Worm (Caenorhabditis elegans): Measurements from ENCODE around the gene F11A5.17.

F11A5.17 gene

DNA sequence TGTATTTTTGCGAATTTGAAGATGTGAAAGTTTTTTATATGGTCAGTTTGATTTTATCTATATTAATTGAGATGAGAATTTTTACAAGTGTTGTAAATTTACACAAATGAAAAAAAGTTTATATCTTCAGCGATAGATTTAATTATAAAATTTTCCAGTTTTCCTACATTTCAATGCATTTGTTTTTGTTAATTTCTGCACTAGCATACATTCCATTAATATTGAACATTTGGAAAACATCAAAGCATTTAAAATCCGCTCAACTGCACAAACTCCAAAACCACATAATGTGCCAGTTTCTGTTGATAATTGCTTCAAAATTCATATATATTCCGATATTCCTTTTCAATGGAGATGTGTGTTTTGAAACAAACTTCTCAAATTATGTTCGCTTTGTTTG lies 18.9 kb upstream of the F11A5.17 start, which contains the start of gene srh-277:
TSS of gene srh-277 (plus strand) at position 301 of the 400 bp plus-strand sequence.
- TF ChIP-seq pax-1 (tag; optimal IDR thresholded peaks at IDR 0.05) (no peak), ceh-22 (tag; optimal IDR thresholded peaks at IDR 0.05) (no peak), K02D7.2 (tag; optimal IDR thresholded peaks at IDR 0.05) (no peak), ceh-2 (tag; optimal IDR thresholded peaks at IDR 0.05) (no peak), pha-4 (tag; optimal IDR thresholded peaks at IDR 0.05) (no peak), unc-86 (tag; optimal IDR thresholded peaks at IDR 0.05) (no peak), hlh-8 (tag; optimal IDR thresholded peaks at IDR 0.05) (no peak), pat-9 (tag; optimal IDR thresholded peaks at IDR 0.05) (no peak), dve-1 (tag; optimal IDR thresholded peaks at IDR 0.05) (no peak), ceh-45 (GFP tag; IDR thresholded peaks at IDR 0.05) (no peak), T23F11.4 (GFP tag; optimal IDR thresholded peaks at IDR 0.05) (no peak), mec-3 (tag; optimal IDR thresholded peaks at IDR 0.05; ENCODE audit: borderline replicate concordance) (no peak), C08G9.2 (tag; optimal IDR thresholded peaks at IDR 0.05) (no peak), fkh-10 (GFP tag; optimal IDR thresholded peaks at IDR 0.05) (no peak), ceh-24 (tag; optimal IDR thresholded peaks at IDR 0.05) (no peak), sdc-2 (tag; optimal IDR thresholded peaks at IDR 0.05) (no peak), pqm-1 (tag; optimal IDR thresholded peaks at IDR 0.05) (no peak), pros-1 (tag; optimal IDR thresholded peaks at IDR 0.05) (no peak), odd-2 (tag; optimal IDR thresholded peaks at IDR 0.05) (no peak), Y22D7AL.16 (tag; optimal IDR thresholded peaks at IDR 0.05) (no peak)

DNA sequence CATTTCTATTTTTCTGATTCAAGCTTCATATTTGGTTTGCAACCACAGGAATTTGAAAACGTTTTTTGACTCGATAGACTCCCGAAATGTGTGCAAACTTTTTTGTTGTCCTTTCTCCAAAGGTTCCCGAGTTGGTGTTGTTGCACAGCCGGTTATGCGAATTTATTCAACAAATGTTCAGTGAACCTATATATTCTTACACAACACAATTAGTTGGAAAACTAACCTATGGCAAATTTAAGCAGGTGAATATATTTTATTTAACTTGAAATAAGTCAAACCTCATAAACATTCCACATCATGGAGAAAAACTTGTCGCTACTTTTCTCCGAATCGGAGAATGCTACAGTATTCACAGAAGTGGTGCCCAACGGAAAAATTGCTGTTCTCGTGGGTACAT lies 18.5 kb upstream of the F11A5.17 start, which contains the start of gene srz-14:
TSS of gene srz-14 (plus strand) at position 301 of the 400 bp plus-strand sequence.
- TF ChIP-seq pha-2 (tag; optimal IDR thresholded peaks at IDR 0.05) (no peak), unc-86 (tag; optimal IDR thresholded peaks at IDR 0.05) (no peak), C08G9.2 (tag; optimal IDR thresholded peaks at IDR 0.05) (no peak), sdc-2 (tag; optimal IDR thresholded peaks at IDR 0.05) (no peak), syd-9 (tag; optimal IDR thresholded peaks at IDR 0.05) (no peak), fkh-6 (tag; optimal IDR thresholded peaks at IDR 0.05) (no peak), dve-1 (tag; optimal IDR thresholded peaks at IDR 0.05) (no peak), pros-1 (tag; optimal IDR thresholded peaks at IDR 0.05) (no peak), hlh-13 (GFP tag; optimal IDR thresholded peaks at IDR 0.05) (no peak), tbx-2 (tag; optimal IDR thresholded peaks at IDR 0.05) (no peak), ceh-18 (tag; optimal IDR thresholded peaks at IDR 0.05) (no peak), nfya-1 (tag; optimal IDR thresholded peaks at IDR 0.05) (no peak), unc-3 (GFP tag; conservative IDR thresholded peaks at IDR 0.05) (no peak), unc-3 (tag; optimal IDR thresholded peaks at IDR 0.05) (no peak), hlh-15 (tag; optimal IDR thresholded peaks at IDR 0.05) (no peak), hlh-30 (tag; optimal IDR thresholded peaks at IDR 0.05; ENCODE audit: insufficient read depth) (no peak), lin-11 (tag; optimal IDR thresholded peaks at IDR 0.05) (no peak)

DNA sequence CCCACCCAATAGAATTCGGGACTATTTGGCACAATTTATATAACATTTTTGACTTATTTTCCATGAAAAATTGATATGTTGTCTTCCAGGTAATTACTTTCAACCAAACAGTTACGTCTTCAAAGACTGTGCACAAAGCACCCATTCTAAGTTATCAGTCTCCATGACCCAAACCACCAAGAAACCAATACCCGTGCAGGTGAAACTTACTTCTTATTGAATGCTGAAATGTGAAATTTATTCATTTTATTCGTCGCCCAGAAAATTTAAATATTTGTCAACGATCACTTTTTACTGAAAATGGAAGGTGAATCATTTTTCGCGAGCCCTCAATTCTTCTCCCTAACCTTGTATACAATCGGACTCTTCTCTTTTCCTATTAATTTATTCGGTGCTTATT lies 11.3 kb upstream of the F11A5.17 start, which contains the start of gene srh-281:
TSS of gene srh-281 (plus strand) at position 301 of the 400 bp plus-strand sequence.
- no peak for TF ChIP-seq Y22D7AL.16 (tag; optimal IDR thresholded peaks at IDR 0.05)
- TF ChIP-seq ceh-19 (GFP tag; optimal IDR thresholded peaks at IDR 0.05): no peak
- no peak for TF ChIP-seq nhr-232 (tag; optimal IDR thresholded peaks at IDR 0.05)
- TF ChIP-seq sox-4 (tag; optimal IDR thresholded peaks at IDR 0.05): no peak
- TF ChIP-seq nhr-11 (tag; optimal IDR thresholded peaks at IDR 0.05): no peak
- TF ChIP-seq pha-4 (tag; optimal IDR thresholded peaks at IDR 0.05): no peak
- TF ChIP-seq dmd-4 (tag; optimal IDR thresholded peaks at IDR 0.05; ENCODE audit: borderline replicate concordance): no peak
- no peak for TF ChIP-seq fkh-10 (GFP tag; optimal IDR thresholded peaks at IDR 0.05)
- TF ChIP-seq ceh-31 (tag; optimal IDR thresholded peaks at IDR 0.05): no peak
- no peak for TF ChIP-seq ahr-1 (tag; optimal IDR thresholded peaks at IDR 0.05)
- TF ChIP-seq unc-42 (tag; optimal IDR thresholded peaks at IDR 0.05): no peak
- TF ChIP-seq unc-55 (GFP tag; optimal IDR thresholded peaks at IDR 0.05): no peak
- TF ChIP-seq tbx-7 (tag; optimal IDR thresholded peaks at IDR 0.05): no peak
- TF ChIP-seq sdc-2 (tag; optimal IDR thresholded peaks at IDR 0.05): no peak
- no peak for TF ChIP-seq sox-2 (GFP tag; IDR thresholded peaks at IDR 0.05)
